Worm (Caenorhabditis elegans) whole organism, early embryonic: ENCODE measurements around the gene C18D11.3.

Experiments
- ama-1 ChIP-seq: fragments of 150-350 bp; optimal IDR thresholded peaks from 2 replicates; lab custom pipeline; 2014
- tbx-37 ChIP-seq: fragments of 200-800 bp; sonication (Bioruptor generic); conservative IDR thresholded peaks from 2 replicates; pipeline ENCODE4 v1.3.6; 2022; ENCODE audit warnings: missing genetic modification reagents, missing genetic modification characterization, missing compliant biosample characterization

DNA sequence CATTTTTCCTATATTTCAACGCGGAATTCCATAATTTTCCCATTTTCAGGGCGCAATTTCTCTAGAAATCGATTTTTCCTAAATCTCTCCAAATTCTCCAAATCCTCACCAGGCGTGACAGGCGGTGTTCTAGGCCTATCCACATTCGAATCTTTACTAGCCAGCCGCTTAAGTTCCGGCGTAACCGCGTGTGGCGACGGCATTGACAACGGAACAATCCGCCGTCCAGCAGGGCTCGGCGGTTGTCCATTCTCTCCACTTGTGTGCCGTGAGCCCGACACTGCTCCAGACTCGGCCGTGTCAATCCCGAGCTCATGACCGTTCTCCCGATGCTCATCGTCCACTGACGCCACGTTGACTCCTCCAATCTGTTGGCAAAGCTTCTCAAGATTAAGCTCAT, 19.8 kb downstream of the C18D11.3 start:
- no peak for TF ChIP-seq ama-1 (lab: Kevin White, UChicago)
- no peak for TF ChIP-seq tbx-37 (GFP tag; lab: Robert Waterston, UW)
